Worm (Caenorhabditis elegans): ENCODE measurements around the gene M03F8.6.

The M03F8.6 gene

ce11 chrV:5921761-5922160 lies 32.9 kb downstream of the M03F8.6 start:
- no peak for TF ChIP-seq cnd-1 (tag; optimal IDR thresholded peaks at IDR 0.05)
- TF ChIP-seq nhr-2 (tag; optimal IDR thresholded peaks at IDR 0.05), result no peak
- no peak for TF ChIP-seq pha-4 (tag; optimal IDR thresholded peaks at IDR 0.05)
- no peak for TF ChIP-seq nhr-237 (tag; optimal IDR thresholded peaks at IDR 0.05)
- no peak for TF ChIP-seq bed-3 (GFP tag; optimal IDR thresholded peaks at IDR 0.05)
- no peak for TF ChIP-seq sem-2 (GFP tag; optimal IDR thresholded peaks at IDR 0.05)
- no peak for TF ChIP-seq snpc-4 (tag; optimal IDR thresholded peaks at IDR 0.05)
- no peak for TF ChIP-seq mab-5 (tag; optimal IDR thresholded peaks at IDR 0.05)
- TF ChIP-seq ces-1 (GFP tag; optimal IDR thresholded peaks at IDR 0.05), result no peak
- TF ChIP-seq nhr-28 (tag; optimal IDR thresholded peaks at IDR 0.05), result no peak
- no peak for TF ChIP-seq ceh-39 (tag; optimal IDR thresholded peaks at IDR 0.05)
- no peak for TF ChIP-seq mep-1 (tag; optimal IDR thresholded peaks at IDR 0.05)
- no peak for TF ChIP-seq sptf-1 (tag; optimal IDR thresholded peaks at IDR 0.05)
- TF ChIP-seq nhr-76 (tag; optimal IDR thresholded peaks at IDR 0.05), result no peak
- no peak for TF ChIP-seq elt-3 (tag; optimal IDR thresholded peaks at IDR 0.05)

- TF ChIP-seq ceh-83 (GFP tag; optimal IDR thresholded peaks at IDR 0.05) (no peak), cnd-1 (tag; optimal IDR thresholded peaks at IDR 0.05) (no peak), mep-1 (tag; optimal IDR thresholded peaks at IDR 0.05) (no peak), unc-120 (tag; optimal IDR thresholded peaks at IDR 0.05; ENCODE audit: poor library complexity, severe bottlenecking) (no peak), blmp-1 (tag; optimal IDR thresholded peaks at IDR 0.05) (no peak), flh-1 (GFP tag; optimal IDR thresholded peaks at IDR 0.05) (no peak), sptf-1 (tag; optimal IDR thresholded peaks at IDR 0.05) (no peak), zip-8 (tag; optimal IDR thresholded peaks at IDR 0.05) (no peak), pha-4 (tag; optimal IDR thresholded peaks at IDR 0.05) (no peak), tbx-8 (GFP tag; optimal IDR thresholded peaks at IDR 0.05) (no peak)
These were observed 34.8 kb downstream of the M03F8.6 start, which contains the start of gene C04E6.12 for ce11 chrV:5919887-5920286. TSS of gene C04E6.12 (minus strand) at chrV:5919987.

ce11 chrV:5917707-5918106 lies 36.9 kb downstream of the M03F8.6 start, which contains the start of gene lrpr-1:
TSS of gene lrpr-1 (minus strand) at chrV:5917891.
- TF ChIP-seq nhr-237 (tag; optimal IDR thresholded peaks at IDR 0.05) (peak; percentile 15), ztf-11 (tag; optimal IDR thresholded peaks at IDR 0.05) (no peak), mep-1 (tag; optimal IDR thresholded peaks at IDR 0.05) (peak; percentile 30)

ce11 chrV:5916862-5917261 lies 37.8 kb downstream of the M03F8.6 start:
- TF ChIP-seq pha-4 (tag; optimal IDR thresholded peaks at IDR 0.05) (no peak), snpc-4 (tag; optimal IDR thresholded peaks at IDR 0.05) (no peak), flh-1 (GFP tag; optimal IDR thresholded peaks at IDR 0.05) (no peak), ham-2 (GFP tag; optimal IDR thresholded peaks at IDR 0.05) (no peak), mab-5 (tag; optimal IDR thresholded peaks at IDR 0.05) (no peak), tbx-8 (GFP tag; optimal IDR thresholded peaks at IDR 0.05) (no peak), unc-120 (tag; optimal IDR thresholded peaks at IDR 0.05; ENCODE audit: poor library complexity, severe bottlenecking) (no peak), nhr-76 (tag; optimal IDR thresholded peaks at IDR 0.05) (no peak), unc-39 (tag; optimal IDR thresholded peaks at IDR 0.05) (no peak), nhr-2 (tag; optimal IDR thresholded peaks at IDR 0.05) (no peak)

ce11 chrV:5912426-5912825 lies 42.2 kb downstream of the M03F8.6 start, which contains the start of gene C04E6.13:
TSS of gene C04E6.13 (plus strand) at chrV:5912726.
- TF ChIP-seq nhr-2 (tag; optimal IDR thresholded peaks at IDR 0.05) (no peak), unc-120 (tag; optimal IDR thresholded peaks at IDR 0.05; ENCODE audit: poor library complexity, severe bottlenecking) (no peak), sem-2 (GFP tag; optimal IDR thresholded peaks at IDR 0.05) (no peak), lsy-2 (tag; optimal IDR thresholded peaks at IDR 0.05) (no peak), lin-32 (GFP tag; optimal IDR thresholded peaks at IDR 0.05) (no peak), ceh-43 (GFP tag; optimal IDR thresholded peaks at IDR 0.05) (no peak), bed-3 (GFP tag; optimal IDR thresholded peaks at IDR 0.05) (no peak), flh-1 (GFP tag; optimal IDR thresholded peaks at IDR 0.05) (no peak), mls-2 (tag; optimal IDR thresholded peaks at IDR 0.05) (no peak), unc-62 (GFP tag; optimal IDR thresholded peaks at IDR 0.05) (no peak), elt-3 (tag; optimal IDR thresholded peaks at IDR 0.05) (no peak), snpc-4 (tag; optimal IDR thresholded peaks at IDR 0.05) (no peak), nhr-237 (tag; optimal IDR thresholded peaks at IDR 0.05) (no peak), zip-8 (tag; optimal IDR thresholded peaks at IDR 0.05) (no peak), sptf-1 (tag; optimal IDR thresholded peaks at IDR 0.05) (no peak), hlh-1 (tag; optimal IDR thresholded peaks at IDR 0.05) (no peak), ztf-11 (tag; optimal IDR thresholded peaks at IDR 0.05) (no peak)

Data from whole organism, mixed stage, embryonic.